Worm (Caenorhabditis elegans) whole organism, L4 larva: ENCODE measurements around the gene F19G12.8.
"Not testable (repeated sequence)": the region's sequence is repeated elsewhere in the genome, so short reads cannot be mapped to it uniquely, and the experiment has no call there.

Experiments used
- F26F4.8 ChIP-seq: fragments of 200-800 bp; sonication (Bioruptor generic); conservative IDR thresholded peaks from 2 replicates; pipeline ENCODE4 v1.3.6; 2022; ENCODE audit warnings: missing genetic modification characterization, missing compliant biosample characterization
- F37D6.2 ChIP-seq: sonication (generic microtip); optimal IDR thresholded peaks from 2 replicates; lab custom pipeline; 2016; ENCODE audit warnings: mild to moderate bottlenecking, missing genetic modification characterization, missing compliant biosample characterization
- F44E2.7 ChIP-seq: fragments of 200-800 bp; sonication (Bioruptor generic); IDR thresholded peaks from 2 replicates; pipeline ENCODE4 v2.1.2; 2022; ENCODE audit warnings: missing genetic modification characterization, missing compliant biosample characterization
- Y105C5A.15 ChIP-seq: fragments of 200-800 bp; sonication (Bioruptor generic); IDR thresholded peaks from 2 replicates; pipeline ENCODE4 v1.3.6; 2022; ENCODE audit warnings: missing genetic modification characterization, missing compliant biosample characterization
- ZK337.2 ChIP-seq: fragments of 200-800 bp; sonication (Bioruptor generic); IDR thresholded peaks from 2 replicates; pipeline ENCODE4 v1.3.6; 2022; ENCODE audit warnings: missing genetic modification reagents, missing genetic modification characterization, missing compliant biosample characterization
- ceh-32 ChIP-seq: sonication (generic microtip); optimal IDR thresholded peaks from 2 replicates; lab custom pipeline; 2016; ENCODE audit warnings: mild to moderate bottlenecking, missing genetic modification characterization, missing compliant biosample characterization; ENCODE audit not compliant: poor library complexity
- ceh-82 ChIP-seq: sonication (generic microtip); optimal IDR thresholded peaks from 2 replicates; lab custom pipeline; 2017; ENCODE audit warnings: missing biosample characterization, missing genetic modification characterization
- ctbp-1 ChIP-seq: fragments of 200-800 bp; sonication (Bioruptor generic); IDR thresholded peaks from 2 replicates; pipeline ENCODE4 v1.3.6; 2022; ENCODE audit warnings: missing genetic modification reagents, missing genetic modification characterization, missing compliant biosample characterization
- daf-16 ChIP-seq, 3 experiments: sonication (generic microtip); optimal IDR thresholded peaks; 2 replicates each; lab custom pipeline; 2016 to 2017; ENCODE audit warnings: missing genetic modification characterization in 3 of 3, missing genetic modification reagents in 3 of 3, mild to moderate bottlenecking in 2 of 3, missing compliant biosample characterization in 2 of 3, missing biosample characterization in 1 of 3, moderate library complexity in 1 of 3
- egl-43 ChIP-seq: fragments of 200-800 bp; sonication (Bioruptor generic); IDR thresholded peaks from 2 replicates; pipeline ENCODE4 v1.3.6; 2022; ENCODE audit warnings: missing genetic modification reagents, missing genetic modification characterization, missing compliant biosample characterization
- fkh-10 ChIP-seq: fragments of 150-350 bp; optimal IDR thresholded peaks from 2 replicates; lab custom pipeline; 2014; ENCODE audit warnings: missing biosample characterization, missing genetic modification reagents, missing genetic modification characterization
- hif-1 ChIP-seq, 2 experiments: sonication (generic microtip); optimal IDR thresholded peaks; 2 replicates each; lab custom pipeline; 2016 to 2017; ENCODE audit warnings: missing compliant biosample characterization in 2 of 2, missing genetic modification characterization in 2 of 2, missing genetic modification reagents in 2 of 2, missing genotype in 2 of 2, mild to moderate bottlenecking in 1 of 2
- hlh-11 ChIP-seq: fragments of 200-800 bp; sonication (Bioruptor generic); optimal IDR thresholded peaks from 2 replicates; lab custom pipeline; 2018; ENCODE audit warnings: mild to moderate bottlenecking, missing genetic modification characterization, missing compliant biosample characterization
- hlh-30 ChIP-seq: sonication (generic microtip); optimal IDR thresholded peaks from 2 replicates; lab custom pipeline; 2017; ENCODE audit warnings: antibody characterized with exemption, mild to moderate bottlenecking, missing genetic modification characterization, missing compliant biosample characterization; ENCODE audit not compliant: insufficient read depth
- hmg-1.1 ChIP-seq: fragments of 200-800 bp; sonication (Bioruptor generic); IDR thresholded peaks from 2 replicates; pipeline ENCODE4 v1.3.6; 2022; ENCODE audit warnings: missing genetic modification reagents, missing genetic modification characterization, missing compliant biosample characterization
- lim-7 ChIP-seq: fragments of 200-800 bp; sonication (Bioruptor generic); IDR thresholded peaks from 2 replicates; pipeline ENCODE4 v1.3.6; 2022; ENCODE audit warnings: missing genetic modification characterization, missing compliant biosample characterization
- lin-15B ChIP-seq: fragments of 150-350 bp; sonication (generic microtip); optimal IDR thresholded peaks from 3 replicates; lab custom pipeline; 2014; ENCODE audit warnings: missing biosample characterization, missing genetic modification characterization
- lsy-2 ChIP-seq, 2 experiments: fragments of 150-350 bp in 1 of 2; sonication (generic microtip) in 1 of 2; optimal IDR thresholded peaks; 2 replicates each; lab custom pipeline; 2014 to 2017; ENCODE audit warnings: missing biosample characterization in 2 of 2, missing genetic modification characterization in 2 of 2
- mdl-1 ChIP-seq, 2 experiments: fragments of 150-350 bp in 1 of 2; sonication (generic microtip) in 1 of 2; optimal IDR thresholded peaks; 2 replicates each; lab custom pipeline; 2014 to 2017; ENCODE audit warnings: missing biosample characterization in 2 of 2, missing genetic modification characterization in 2 of 2
- mep-1 ChIP-seq: fragments of 150-350 bp; sonication (generic microtip); optimal IDR thresholded peaks from 3 replicates; lab custom pipeline; 2014; ENCODE audit warnings: missing biosample characterization, missing genetic modification characterization
- mes-2 ChIP-seq: sonication (generic microtip); optimal IDR thresholded peaks from 2 replicates; lab custom pipeline; 2016; ENCODE audit warnings: missing genotype, mild to moderate bottlenecking, missing genetic modification characterization, missing compliant biosample characterization; ENCODE audit not compliant: poor library complexity, severe bottlenecking
- nhr-111 ChIP-seq: fragments of 200-800 bp; sonication (Bioruptor generic); optimal IDR thresholded peaks from 2 replicates; lab custom pipeline; 2018; ENCODE audit warnings: mild to moderate bottlenecking, missing genetic modification characterization, missing compliant biosample characterization
- php-3 ChIP-seq: fragments of 200-800 bp; sonication (Bioruptor generic); IDR thresholded peaks from 2 replicates; pipeline ENCODE4 v1.3.6; 2022; ENCODE audit warnings: missing genetic modification reagents, missing genetic modification characterization, missing compliant biosample characterization
- rbr-2 ChIP-seq: sonication (generic microtip); optimal IDR thresholded peaks from 2 replicates; lab custom pipeline; 2016; ENCODE audit warnings: missing genotype, missing genetic modification characterization, missing compliant biosample characterization
- spr-1 ChIP-seq: sonication (generic microtip); optimal IDR thresholded peaks from 2 replicates; lab custom pipeline; 2016; ENCODE audit warnings: mild to moderate bottlenecking, missing genetic modification characterization, missing compliant biosample characterization
- unc-62 ChIP-seq, 3 experiments: fragments of 150-350 bp in 1 of 3; sonication (generic microtip); optimal IDR thresholded peaks in 2 of 3; peaks in 1 of 3; 1 replicate in 1 of 3; 2 replicates in 2 of 3; lab custom pipeline; 2014 to 2017; ENCODE audit warnings: missing biosample characterization in 3 of 3, missing genetic modification characterization in 3 of 3, missing genetic modification reagents in 3 of 3, missing genotype in 1 of 3
- vab-7 ChIP-seq: fragments of 200-800 bp; sonication (Bioruptor generic); IDR thresholded peaks from 2 replicates; pipeline ENCODE4 v1.3.6; 2022; ENCODE audit warnings: missing genetic modification reagents, missing genetic modification characterization, missing compliant biosample characterization
- ztf-11 ChIP-seq: fragments of 150-350 bp; optimal IDR thresholded peaks from 2 replicates; lab custom pipeline; 2014; ENCODE audit warnings: missing biosample characterization, missing genetic modification characterization

F19G12.8 gene

ce11 chrX:1424509-1424908 is 7.4 kb downstream of the F19G12.8 start, which contains the start of gene F19G12.3:
Gene F19G12.3, plus strand, starts transcription at chrX:1424809.
- TF ChIP-seq lin-15B (tag; lab: Kevin White, UChicago) (no peak), unc-62 (GFP tag; optimal IDR thresholded peaks at IDR 0.05 in 1 of 2; lab: Kevin White, UChicago) (peak in 1 of 2 experiments; percentile 87), unc-62 (tag; optimal IDR thresholded peaks at IDR 0.05; lab: Kevin White, UChicago) (no peak)

- no peak for TF ChIP-seq ztf-11 (tag; lab: Kevin White, UChicago)
- TF ChIP-seq daf-16 (GFP tag; optimal IDR thresholded peaks at IDR 0.05; lab: Kevin White, UChicago), result no peak
- TF ChIP-seq daf-16 (tag; optimal IDR thresholded peaks at IDR 0.05; lab: Kevin White, UChicago), result no peak
- TF ChIP-seq hlh-11 (tag; lab: Kevin White, UChicago), result no peak
- TF ChIP-seq rbr-2 (tag; lab: Kevin White, UChicago), result no peak
- TF ChIP-seq ctbp-1 (GFP tag; lab: Robert Waterston, UW), result no peak
- TF ChIP-seq ceh-82 (tag; lab: Kevin White, UChicago), result no peak
- TF ChIP-seq F26F4.8 (GFP tag; lab: Robert Waterston, UW), result no peak
- TF ChIP-seq, all 104 proteins: peak for 0
Measured at ce11 chrX:1426425-1426824, 9.3 kb downstream of the F19G12.8 start, which contains the start of gene F19G12.11. Gene F19G12.11, minus strand, starts transcription at chrX:1426525.

ce11 chrX:1430707-1431106 is 13.6 kb downstream of the F19G12.8 start, which contains the start of gene F19G12.1:
Gene F19G12.1, plus strand, starts transcription at chrX:1431007.
- not testable (repeated sequence) for TF ChIP-seq lim-7 (GFP tag; lab: Robert Waterston, UW); php-3; ZK337.2 (GFP tag; lab: Robert Waterston, UW)
- TF ChIP-seq, all 104 proteins: peak for 0; not testable (repeated sequence) for 104

- TF ChIP-seq unc-62 (GFP tag; optimal IDR thresholded peaks at IDR 0.05 in 1 of 2; lab: Kevin White, UChicago), result peak in 1 of 2 experiments; percentile 56
- no peak for TF ChIP-seq unc-62 (tag; optimal IDR thresholded peaks at IDR 0.05; lab: Kevin White, UChicago)
- peak; percentile 32; the same call in 1 of the 2 replicates for TF ChIP-seq hmg-1.1 (GFP tag; lab: Robert Waterston, UW)
- no peak for TF ChIP-seq ctbp-1 (GFP tag; lab: Robert Waterston, UW)
- TF ChIP-seq egl-43 (GFP tag; lab: Robert Waterston, UW), result 0 out of 2 replicates have a peak, but pooled peaks have one; percentile 54
- peak; percentile 40 for TF ChIP-seq fkh-10 (GFP tag; lab: Kevin White, UChicago)
- TF ChIP-seq F26F4.8 (GFP tag; lab: Robert Waterston, UW), result no peak
- TF ChIP-seq rbr-2 (tag; lab: Kevin White, UChicago), result no peak
- peak; percentile 32 for TF ChIP-seq F37D6.2 (tag; lab: Kevin White, UChicago)
- peak; percentile 46 for TF ChIP-seq mes-2 (tag; lab: Kevin White, UChicago)
- TF ChIP-seq mep-1, result peak; percentile 3
- TF ChIP-seq F44E2.7 (GFP tag; lab: Robert Waterston, UW), result no peak
- peak in 1 of 2 experiments; percentile 14 for TF ChIP-seq lsy-2 (tag; optimal IDR thresholded peaks at IDR 0.05; lab: Kevin White, UChicago)
Measured at ce11 chrX:1437097-1437496, 20.0 kb downstream of the F19G12.8 start.

- TF ChIP-seq hlh-30 (peak; percentile 52), ztf-11 (tag; lab: Kevin White, UChicago) (no peak), mdl-1 (tag; optimal IDR thresholded peaks at IDR 0.05; lab: Kevin White, UChicago) (peak in 1 of 2 experiments; percentile 53), spr-1 (no peak), nhr-111 (GFP tag; lab: Kevin White, UChicago) (no peak), Y105C5A.15 (0 out of 2 replicates have a peak, but pooled peaks have one; percentile 22), mep-1 (peak; percentile 28), F37D6.2 (tag; lab: Kevin White, UChicago) (peak; percentile 69), lsy-2 (tag; optimal IDR thresholded peaks at IDR 0.05; lab: Kevin White, UChicago) (no peak), lin-15B (tag; lab: Kevin White, UChicago) (no peak), ceh-32 (tag; lab: Kevin White, UChicago) (no peak), hmg-1.1 (GFP tag; lab: Robert Waterston, UW) (0 out of 2 replicates have a peak, but pooled peaks have one; percentile 25), rbr-2 (tag; lab: Kevin White, UChicago) (peak; percentile 30), vab-7 (GFP tag; lab: Robert Waterston, UW) (0 out of 2 replicates have a peak, but pooled peaks have one; percentile 33), hif-1 (tag; optimal IDR thresholded peaks at IDR 0.05; lab: Kevin White, UChicago) (no peak), mes-2 (tag; lab: Kevin White, UChicago) (peak; percentile 32)
Measured at ce11 chrX:1438925-1439324, 21.8 kb downstream of the F19G12.8 start.
